Worm (Caenorhabditis elegans) whole organism, L3 larva: ENCODE measurements around the gene M153.3.

Experiments used
- ZK546.5 ChIP-seq: sonication (generic microtip); optimal IDR thresholded peaks from 2 replicates; lab custom pipeline; 2017; ENCODE audit warnings: missing biosample characterization, missing genetic modification characterization
- ama-1 ChIP-seq: fragments of 150-350 bp; optimal IDR thresholded peaks from 2 replicates; lab custom pipeline; 2018
- ceh-16 ChIP-seq: sonication (generic microtip); optimal IDR thresholded peaks from 2 replicates; lab custom pipeline; 2017; ENCODE audit warnings: missing biosample characterization, missing genetic modification characterization
- elt-2 ChIP-seq: sonication (generic microtip); optimal IDR thresholded peaks from 2 replicates; lab custom pipeline; 2016; ENCODE audit warnings: missing genetic modification reagents, mild to moderate bottlenecking, missing genetic modification characterization, missing compliant biosample characterization
- elt-3 ChIP-seq, 3 experiments: fragments of 150-350 bp in 1 of 3; sonication (generic microtip) in 2 of 3; optimal IDR thresholded peaks; 2 replicates in 2 of 3; 4 replicates in 1 of 3; lab custom pipeline; 2014 to 2017; ENCODE audit warnings: missing biosample characterization in 3 of 3, missing genetic modification characterization in 3 of 3
- eor-1 ChIP-seq, 2 experiments: fragments of 150-350 bp; optimal IDR thresholded peaks; 2 replicates each; lab custom pipeline; 2014 to 2018; ENCODE audit warnings: missing biosample characterization in 2 of 2, missing genetic modification characterization in 2 of 2
- fkh-10 ChIP-seq: sonication (generic microtip); optimal IDR thresholded peaks from 2 replicates; lab custom pipeline; 2017; ENCODE audit warnings: missing biosample characterization, missing genetic modification reagents, missing genetic modification characterization
- lsy-12 ChIP-seq: sonication (generic microtip); optimal IDR thresholded peaks from 2 replicates; lab custom pipeline; 2016; ENCODE audit warnings: mild to moderate bottlenecking, missing genetic modification characterization, missing compliant biosample characterization
- nhr-11 ChIP-seq: fragments of 150-350 bp; optimal IDR thresholded peaks from 2 replicates; lab custom pipeline; 2014; ENCODE audit warnings: missing biosample characterization, missing genetic modification characterization
- nhr-12 ChIP-seq: fragments of 150-350 bp; optimal IDR thresholded peaks from 2 replicates; lab custom pipeline; 2014; ENCODE audit warnings: missing biosample characterization, missing genetic modification characterization
- nhr-237 ChIP-seq: fragments of 150-350 bp; optimal IDR thresholded peaks from 2 replicates; lab custom pipeline; 2014; ENCODE audit warnings: missing biosample characterization, missing genetic modification characterization
- nhr-25 ChIP-seq: sonication (generic microtip); optimal IDR thresholded peaks from 2 replicates; lab custom pipeline; 2017; ENCODE audit warnings: missing biosample characterization, missing genetic modification characterization
- nhr-43 ChIP-seq: sonication (generic microtip); optimal IDR thresholded peaks from 2 replicates; lab custom pipeline; 2016; ENCODE audit warnings: mild to moderate bottlenecking, missing genetic modification characterization, missing compliant biosample characterization; ENCODE audit not compliant: poor library complexity, severe bottlenecking
- snpc-4 ChIP-seq: fragments of 150-350 bp; optimal IDR thresholded peaks from 2 replicates; lab custom pipeline; 2014; ENCODE audit warnings: missing biosample characterization, missing genetic modification characterization

- TF ChIP-seq eor-1 (tag; optimal IDR thresholded peaks at IDR 0.05; lab: Kevin White, UChicago) (no peak), snpc-4 (tag; lab: Kevin White, UChicago) (no peak), fkh-10 (no peak), nhr-11 (tag; lab: Kevin White, UChicago) (no peak), nhr-237 (tag; lab: Kevin White, UChicago) (no peak), ama-1 (lab: Kevin White, UChicago) (no peak), ZK546.5 (tag; lab: Kevin White, UChicago) (no peak), elt-2 (tag; lab: Kevin White, UChicago) (no peak), nhr-25 (tag; lab: Kevin White, UChicago) (no peak), nhr-12 (tag; lab: Kevin White, UChicago) (no peak), nhr-43 (tag; lab: Kevin White, UChicago) (no peak), ceh-16 (tag; lab: Kevin White, UChicago) (no peak), elt-3 (tag; optimal IDR thresholded peaks at IDR 0.05; lab: Kevin White, UChicago) (no peak), lsy-12 (tag; lab: Kevin White, UChicago) (no peak)
Measured at ce11 chrX:12097995-12098394, 44.7 kb upstream of the M153.3 start.
